Worm (Caenorhabditis elegans): Measurements from ENCODE around the gene cnd-1.

- TF ChIP-seq ceh-36 (tag; optimal IDR thresholded peaks at IDR 0.05) (no peak), F13C5.2 (tag; optimal IDR thresholded peaks at IDR 0.05) (no peak), tbx-37 (GFP tag; conservative IDR thresholded peaks at IDR 0.05) (no peak), ama-1 (optimal IDR thresholded peaks at IDR 0.05) (no peak), tra-4 (tag; optimal IDR thresholded peaks at IDR 0.05) (no peak), flt-1 (GFP tag; IDR thresholded peaks at IDR 0.05) (no peak), pes-1 (GFP tag; IDR thresholded peaks at IDR 0.05) (no peak), hnd-1 (tag; optimal IDR thresholded peaks at IDR 0.05) (no peak)
Measured at ce11 chrIII:5199577-5199976, 44.9 kb downstream of the cnd-1 start, which contains the start of gene emb-8.

All from whole organism, early embryonic.